Worm (Caenorhabditis elegans) whole organism, young adult: ENCODE results near the gene glct-6.

Experiments used
- B0261.1 ChIP-seq: sonication (generic microtip); optimal IDR thresholded peaks from 2 replicates; lab custom pipeline; 2016; ENCODE audit warnings: mild to moderate bottlenecking, missing genetic modification characterization, moderate library complexity, missing compliant biosample characterization
- C06A6.2 ChIP-seq: fragments of 200-800 bp; sonication (Bioruptor generic); conservative IDR thresholded peaks from 2 replicates; pipeline ENCODE4 v1.3.6; 2022; ENCODE audit warnings: missing genetic modification characterization, missing compliant biosample characterization
- C17E4.6 ChIP-seq: fragments of 200-800 bp; sonication (Bioruptor generic); IDR thresholded peaks from 2 replicates; pipeline ENCODE4 v1.3.6; 2022; ENCODE audit warnings: missing genetic modification reagents, missing genetic modification characterization, missing compliant biosample characterization
- F33H1.4 ChIP-seq: fragments of 200-800 bp; sonication (Bioruptor generic); IDR thresholded peaks from 2 replicates; pipeline ENCODE4 v1.3.6; 2022; ENCODE audit warnings: missing genetic modification reagents, missing genetic modification characterization, missing compliant biosample characterization
- F57C9.4 ChIP-seq: sonication (generic microtip); optimal IDR thresholded peaks from 2 replicates; lab custom pipeline; 2017; ENCODE audit warnings: mild to moderate bottlenecking, missing genetic modification characterization, missing compliant biosample characterization
- Y95B8A.8 ChIP-seq: fragments of 200-800 bp; sonication (Bioruptor generic); IDR thresholded peaks from 2 replicates; pipeline ENCODE4 v1.3.6; 2022; ENCODE audit warnings: missing genetic modification reagents, missing genetic modification characterization, missing compliant biosample characterization
- aptf-2 ChIP-seq: fragments of 200-800 bp; sonication (Bioruptor generic); conservative IDR thresholded peaks from 2 replicates; pipeline ENCODE4 v1.3.6; 2022; ENCODE audit warnings: missing genetic modification reagents, missing genetic modification characterization, missing compliant biosample characterization
- atf-7 ChIP-seq: sonication (generic microtip); optimal IDR thresholded peaks from 2 replicates; lab custom pipeline; 2017; ENCODE audit warnings: mild to moderate bottlenecking, missing genetic modification characterization, missing compliant biosample characterization
- attf-5 ChIP-seq: fragments of 200-800 bp; sonication (Bioruptor generic); optimal IDR thresholded peaks from 2 replicates; lab custom pipeline; 2018; ENCODE audit warnings: mild to moderate bottlenecking, missing genetic modification characterization, missing compliant biosample characterization
- cebp-1 ChIP-seq, 2 experiments: fragments of 200-800 bp in 1 of 2; sonication (Bioruptor generic) in 1 of 2; sonication (generic microtip) in 1 of 2; IDR thresholded peaks in 1 of 2; optimal IDR thresholded peaks in 1 of 2; 2 replicates each; pipeline versions ENCODE4 v1.3.6 to Lab custom; 2017 to 2022; ENCODE audit warnings: missing compliant biosample characterization in 2 of 2, missing genetic modification characterization in 2 of 2, mild to moderate bottlenecking in 1 of 2, missing genetic modification reagents in 1 of 2, moderate library complexity in 1 of 2
- cebp-2 ChIP-seq: fragments of 200-800 bp; sonication (Bioruptor generic); IDR thresholded peaks from 2 replicates; pipeline ENCODE4 v1.3.6; 2022; ENCODE audit warnings: missing genetic modification characterization, missing compliant biosample characterization
- ceh-100 ChIP-seq: fragments of 200-800 bp; sonication (Bioruptor generic); IDR thresholded peaks from 2 replicates; pipeline ENCODE4 v1.3.6; 2022; ENCODE audit warnings: missing genetic modification reagents, missing genetic modification characterization, missing compliant biosample characterization
- dox-1 ChIP-seq: fragments of 200-800 bp; sonication (Bioruptor generic); IDR thresholded peaks from 2 replicates; pipeline ENCODE4 v1.3.6; 2022; ENCODE audit warnings: missing genetic modification reagents, missing genetic modification characterization, missing compliant biosample characterization
- egrh-3 ChIP-seq: fragments of 200-800 bp; sonication (Bioruptor generic); IDR thresholded peaks from 2 replicates; pipeline ENCODE4 v1.3.6; 2022; ENCODE audit warnings: missing genetic modification reagents, missing genetic modification characterization, missing compliant biosample characterization
- ets-4 ChIP-seq: fragments of 200-800 bp; sonication (Bioruptor generic); optimal IDR thresholded peaks from 2 replicates; lab custom pipeline; 2018; ENCODE audit warnings: mild to moderate bottlenecking, missing genetic modification characterization, missing compliant biosample characterization
- fkh-3 ChIP-seq: sonication (generic microtip); optimal IDR thresholded peaks from 2 replicates; lab custom pipeline; 2016; ENCODE audit warnings: mild to moderate bottlenecking, missing genetic modification characterization, missing compliant biosample characterization
- gei-17 ChIP-seq: fragments of 200-800 bp; sonication (Bioruptor generic); optimal IDR thresholded peaks from 2 replicates; lab custom pipeline; 2018; ENCODE audit warnings: mild to moderate bottlenecking, missing genetic modification characterization, missing compliant biosample characterization
- hlh-12 ChIP-seq: sonication (generic microtip); optimal IDR thresholded peaks from 2 replicates; lab custom pipeline; 2016; ENCODE audit warnings: missing genetic modification characterization, missing compliant biosample characterization
- hmg-1.2 ChIP-seq: fragments of 200-800 bp; sonication (Bioruptor generic); IDR thresholded peaks from 2 replicates; pipeline ENCODE4 v1.3.6; 2022; ENCODE audit warnings: missing genetic modification reagents, missing genetic modification characterization, missing compliant biosample characterization
- hmg-20 ChIP-seq: fragments of 200-800 bp; sonication (Bioruptor generic); IDR thresholded peaks from 2 replicates; pipeline ENCODE4 v1.3.6; 2022; ENCODE audit warnings: missing genetic modification reagents, missing genetic modification characterization, missing compliant biosample characterization
- lag-1 ChIP-seq: fragments of 200-800 bp; sonication (Bioruptor generic); IDR thresholded peaks from 2 replicates; pipeline ENCODE4 v1.3.6; 2022; ENCODE audit warnings: missing genetic modification reagents, missing genetic modification characterization, missing compliant biosample characterization
- let-526 ChIP-seq: fragments of 200-800 bp; sonication (Bioruptor generic); IDR thresholded peaks from 2 replicates; pipeline ENCODE4 v1.3.6; 2022; ENCODE audit warnings: missing genetic modification reagents, missing genetic modification characterization, missing compliant biosample characterization
- lin-26 ChIP-seq: fragments of 200-800 bp; sonication (Bioruptor generic); IDR thresholded peaks from 2 replicates; pipeline ENCODE4 v1.3.6; 2022; ENCODE audit warnings: missing genetic modification reagents, missing genetic modification characterization, missing compliant biosample characterization
- lsy-27 ChIP-seq: sonication (generic microtip); optimal IDR thresholded peaks from 2 replicates; lab custom pipeline; 2017; ENCODE audit warnings: missing genetic modification characterization, mild to moderate bottlenecking, missing compliant biosample characterization, antibody characterized with exemption, missing genotype, borderline replicate concordance; ENCODE audit not compliant: insufficient read depth
- mcd-1 ChIP-seq: fragments of 200-800 bp; sonication (Bioruptor generic); IDR thresholded peaks from 2 replicates; pipeline ENCODE4 v1.3.6; 2022; ENCODE audit warnings: missing genetic modification reagents, missing genetic modification characterization, missing compliant biosample characterization
- nfyb-1 ChIP-seq: fragments of 200-800 bp; sonication (Bioruptor generic); IDR thresholded peaks from 2 replicates; pipeline ENCODE4 v1.3.6; 2022; ENCODE audit warnings: missing genetic modification reagents, missing genetic modification characterization, missing compliant biosample characterization
- nhr-27 ChIP-seq: fragments of 200-800 bp; sonication (Bioruptor generic); optimal IDR thresholded peaks from 2 replicates; lab custom pipeline; 2018; ENCODE audit warnings: mild to moderate bottlenecking, missing genetic modification characterization, moderate library complexity, missing compliant biosample characterization
- nhr-80 ChIP-seq: sonication (generic microtip); optimal IDR thresholded peaks from 2 replicates; lab custom pipeline; 2016; ENCODE audit warnings: missing genetic modification characterization, missing compliant biosample characterization
- repo-1 ChIP-seq: sonication (generic microtip); optimal IDR thresholded peaks from 2 replicates; lab custom pipeline; 2017; ENCODE audit warnings: mild to moderate bottlenecking, missing genetic modification characterization, missing compliant biosample characterization
- sdz-38 ChIP-seq: sonication (generic microtip); optimal IDR thresholded peaks from 2 replicates; lab custom pipeline; 2016; ENCODE audit warnings: missing genotype, missing genetic modification characterization, missing compliant biosample characterization
- snpc-1.1 ChIP-seq: sonication (generic microtip); optimal IDR thresholded peaks from 2 replicates; lab custom pipeline; 2017; ENCODE audit warnings: missing genetic modification characterization, mild to moderate bottlenecking, missing compliant biosample characterization, antibody characterized with exemption, moderate library complexity, missing genotype, missing genetic modification reagents; ENCODE audit not compliant: insufficient read depth
- tbp1 ChIP-seq: fragments of 200-800 bp; sonication (Bioruptor generic); optimal IDR thresholded peaks from 2 replicates; lab custom pipeline; 2018; ENCODE audit warnings: mild to moderate bottlenecking, missing genetic modification characterization, missing compliant biosample characterization
- zfh-2 ChIP-seq: fragments of 200-800 bp; sonication (Bioruptor generic); conservative IDR thresholded peaks from 2 replicates; pipeline ENCODE4 v1.3.6; 2022; ENCODE audit warnings: missing genetic modification reagents, missing genetic modification characterization, missing compliant biosample characterization
- ztf-22 ChIP-seq: fragments of 200-800 bp; sonication (Bioruptor generic); optimal IDR thresholded peaks from 2 replicates; lab custom pipeline; 2018; ENCODE audit warnings: mild to moderate bottlenecking, missing genetic modification characterization, moderate library complexity, missing compliant biosample characterization
- ztf-3 ChIP-seq: fragments of 200-800 bp; sonication (Bioruptor generic); optimal IDR thresholded peaks from 2 replicates; lab custom pipeline; 2018; ENCODE audit warnings: mild to moderate bottlenecking, missing genetic modification characterization, missing compliant biosample characterization

glct-6 gene

DNA sequence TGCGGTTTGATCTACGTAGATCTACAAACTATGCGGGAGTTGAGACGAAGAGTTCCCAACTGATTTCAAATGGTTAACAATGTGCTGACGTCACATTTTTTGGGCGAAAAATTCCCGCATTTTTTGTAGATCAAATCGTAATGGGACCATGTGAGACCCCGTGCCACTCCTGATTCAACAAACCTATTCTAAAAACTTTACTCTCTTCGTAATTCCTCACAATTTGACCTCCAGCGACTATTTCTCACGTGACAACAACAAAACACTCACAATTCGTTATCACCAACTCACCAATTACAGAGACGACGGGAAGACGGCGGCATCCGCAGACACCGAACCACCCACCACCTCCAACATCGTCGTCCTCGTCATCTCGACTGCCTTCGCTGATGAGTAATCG, 40.3 kb upstream of the glct-6 start, which contains the start of gene siah-1:
Gene siah-1 (plus strand): TSS at position 301 of the 400 bp plus-strand sequence.
- peak; percentile 2 for TF ChIP-seq tbp1 (GFP tag; lab: Kevin White, UChicago)
- 0 out of 2 replicates have a peak, but pooled peaks have one; percentile 11 for TF ChIP-seq dox-1
- TF ChIP-seq nhr-80 (tag; lab: Kevin White, UChicago): peak; percentile 2
- no peak for TF ChIP-seq C06A6.2 (GFP tag; lab: Robert Waterston, UW)
- TF ChIP-seq zfh-2 (GFP tag; lab: Robert Waterston, UW): 0 out of 2 replicates have a peak, but pooled peaks have one; percentile 34
- no peak for TF ChIP-seq F33H1.4 (GFP tag; lab: Robert Waterston, UW)
- TF ChIP-seq mcd-1: 0 out of 2 replicates have a peak, but pooled peaks have one; percentile 12
- no peak for TF ChIP-seq nhr-27 (tag; lab: Kevin White, UChicago)
- 0 out of 2 replicates have a peak, but pooled peaks have one; percentile 13 for TF ChIP-seq C17E4.6 (GFP tag; lab: Robert Waterston, UW)
- 0 out of 2 replicates have a peak, but pooled peaks have one; percentile 11 for TF ChIP-seq hmg-1.2 (GFP tag; lab: Robert Waterston, UW)
- no peak for TF ChIP-seq sdz-38 (tag; lab: Kevin White, UChicago)
- TF ChIP-seq F57C9.4: no peak
- no peak for TF ChIP-seq gei-17 (GFP tag; lab: Kevin White, UChicago)
- no peak for TF ChIP-seq ztf-3 (GFP tag; lab: Kevin White, UChicago)
- no peak for TF ChIP-seq lag-1 (GFP tag; lab: Robert Waterston, UW)
- peak; percentile 15 for TF ChIP-seq attf-5 (GFP tag; lab: Kevin White, UChicago)
- no peak for TF ChIP-seq lsy-27 (tag; lab: Kevin White, UChicago)
- TF ChIP-seq Y95B8A.8 (GFP tag; lab: Robert Waterston, UW): 0 out of 2 replicates have a peak, but pooled peaks have one; percentile 16
- TF ChIP-seq cebp-1 (GFP tag; IDR thresholded peaks at IDR 0.05; lab: Robert Waterston, UW): no peak
- TF ChIP-seq cebp-1 (tag; optimal IDR thresholded peaks at IDR 0.05; lab: Kevin White, UChicago): peak; percentile 18
- 0 out of 2 replicates have a peak, but pooled peaks have one; percentile 12 for TF ChIP-seq let-526

ce11 chrIV:3745806-3746205, 38.2 kb upstream of the glct-6 start:
- TF ChIP-seq nfyb-1 (GFP tag; lab: Robert Waterston, UW) (0 out of 2 replicates have a peak, but pooled peaks have one; percentile 36), ztf-3 (GFP tag; lab: Kevin White, UChicago) (no peak), aptf-2 (GFP tag; lab: Robert Waterston, UW) (no peak), cebp-2 (GFP tag; lab: Robert Waterston, UW) (no peak), hmg-20 (GFP tag; lab: Robert Waterston, UW) (no peak), hlh-12 (tag; lab: Kevin White, UChicago) (no peak), atf-7 (no peak), ztf-22 (no peak), cebp-1 (GFP tag; IDR thresholded peaks at IDR 0.05; lab: Robert Waterston, UW) (no peak), cebp-1 (tag; optimal IDR thresholded peaks at IDR 0.05; lab: Kevin White, UChicago) (peak; percentile 8), zfh-2 (GFP tag; lab: Robert Waterston, UW) (peak; percentile 56), B0261.1 (no peak), ets-4 (GFP tag; lab: Kevin White, UChicago) (peak; percentile 15), repo-1 (tag; lab: Kevin White, UChicago) (peak; percentile 42), ceh-100 (GFP tag; lab: Robert Waterston, UW) (no peak), snpc-1.1 (no peak), lin-26 (GFP tag; lab: Robert Waterston, UW) (0 out of 2 replicates have a peak, but pooled peaks have one; percentile 44), fkh-3 (tag; lab: Kevin White, UChicago) (no peak), dox-1 (no peak), egrh-3 (GFP tag; lab: Robert Waterston, UW) (peak; percentile 53; the same call in 1 of the 2 replicates)
